Worm (Caenorhabditis elegans): Measurements from ENCODE around the gene iff-2.

ce11 chrII:8589227-8589626 is 28.1 kb upstream of the iff-2 start:
- TF ChIP-seq mep-1 (tag; optimal IDR thresholded peaks at IDR 0.05) (no peak), Y48G9A.11 (GFP tag; IDR thresholded peaks at IDR 0.05) (no peak), ztf-7 (tag; optimal IDR thresholded peaks at IDR 0.05) (no peak), lin-13 (GFP tag; optimal IDR thresholded peaks at IDR 0.05) (no peak), mdt-29 (GFP tag; IDR thresholded peaks at IDR 0.05) (no peak), pha-4 (GFP tag; IDR thresholded peaks at IDR 0.05) (no peak), pha-4 (tag; optimal IDR thresholded peaks at IDR 0.05) (no peak), lin-15B (tag; optimal IDR thresholded peaks at IDR 0.05) (no peak), ZK546.5 (tag; optimal IDR thresholded peaks at IDR 0.05) (no peak), lin-39 (tag; optimal IDR thresholded peaks at IDR 0.05) (no peak), saeg-2 (GFP tag; IDR thresholded peaks at IDR 0.05) (no peak), zag-1 (tag; optimal IDR thresholded peaks at IDR 0.05) (no peak), Y105C5A.15 (GFP tag; IDR thresholded peaks at IDR 0.05) (no peak), mdl-1 (tag; optimal IDR thresholded peaks at IDR 0.05) (no peak)
